Fruit fly (Drosophila melanogaster) ovary, adult (tissue): Measurements from ENCODE around the gene CG13708.

Experiments used
- CG17801 ChIP-seq: fragments of 200-800 bp; optimal IDR thresholded peaks from 2 replicates; lab custom pipeline; 2019; ENCODE audit warnings: missing biosample characterization, mild to moderate bottlenecking, missing genetic modification characterization, moderate library complexity; ENCODE audit not compliant: partially characterized antibody

CG13708 gene

dm6 chr3L:4807306-4807705, 26.1 kb downstream of the CG13708 start, which contains the start of gene CG18808:
Gene CG18808 (minus strand): TSS chr3L:4807406.
- TF ChIP-seq CG17801: no peak

dm6 chr3L:4805751-4806150, 27.6 kb downstream of the CG13708 start:
- TF ChIP-seq CG17801: no peak

- no peak for TF ChIP-seq CG17801
Measured at dm6 chr3L:4805174-4805573, 28.2 kb downstream of the CG13708 start, which contains the start of gene CG7509. Gene CG7509 (minus strand): TSS chr3L:4805274.

dm6 chr3L:4800641-4801040, 32.8 kb downstream of the CG13708 start:
- no peak for TF ChIP-seq CG17801
